Fruit fly (Drosophila melanogaster) whole organism, prepupa: ENCODE results near the gene Cdc6.

Experiments
- CG10669 ChIP-seq: fragments of 200-800 bp; sonication (Bioruptor generic); optimal IDR thresholded peaks from 3 replicates; lab custom pipeline; 2018; ENCODE audit warnings: missing biosample characterization, mild to moderate bottlenecking, missing genetic modification characterization, moderate library complexity
- CG3032 ChIP-seq: fragments of 200-800 bp; optimal IDR thresholded peaks from 2 replicates; lab custom pipeline; 2019; ENCODE audit warnings: missing biosample characterization, mild to moderate bottlenecking, missing genetic modification characterization, moderate library complexity
- CG8319 ChIP-seq: fragments of 200-800 bp; sonication (Bioruptor generic); optimal IDR thresholded peaks from 3 replicates; lab custom pipeline; 2016; ENCODE audit warnings: missing biosample characterization, missing genetic modification characterization
- CG8632 ChIP-seq: fragments of 200-800 bp; sonication (Bioruptor generic); optimal IDR thresholded peaks from 3 replicates; lab custom pipeline; 2016; ENCODE audit warnings: missing biosample characterization, missing genetic modification characterization
- Hr39 ChIP-seq: fragments of 200-800 bp; sonication (Bioruptor generic); optimal IDR thresholded peaks from 2 replicates; lab custom pipeline; 2016; ENCODE audit warnings: missing biosample characterization, missing genetic modification characterization
- Sox15 ChIP-seq: fragments of 200-800 bp; sonication (Bioruptor generic); optimal IDR thresholded peaks from 3 replicates; lab custom pipeline; 2016; ENCODE audit warnings: missing biosample characterization, missing genetic modification characterization
- eg ChIP-seq: fragments of 200-800 bp; sonication (Bioruptor generic); IDR thresholded peaks from 3 replicates; pipeline ENCODE4 v1.3.6; 2022; ENCODE audit warnings: missing biosample characterization, missing genetic modification characterization
- salr ChIP-seq, 2 experiments: fragments of 200-800 bp; sonication (Bioruptor generic); optimal IDR thresholded peaks; 3 replicates each; lab custom pipeline; 2016 to 2018; ENCODE audit warnings: missing biosample characterization in 2 of 2, missing genetic modification characterization in 2 of 2, mild to moderate bottlenecking in 1 of 2
- spab ChIP-seq: fragments of 200-800 bp; sonication (Bioruptor generic); optimal IDR thresholded peaks from 2 replicates; lab custom pipeline; 2017; ENCODE audit warnings: missing biosample characterization, mild to moderate bottlenecking, missing genetic modification characterization, missing genetic modification reagents
- svp ChIP-seq: fragments of 200-800 bp; sonication (Bioruptor generic); peaks from one replicate; lab custom pipeline; 2016; ENCODE audit warnings: missing biosample characterization, missing genetic modification characterization

dm6 chr3L:8680353-8680752, 46.5 kb upstream of the Cdc6 start:
- TF ChIP-seq CG10669 (GFP tag; lab: Kevin White, UChicago) = no peak
- TF ChIP-seq CG8319 = no peak
- no peak for TF ChIP-seq Sox15 (GFP tag; lab: Kevin White, UChicago)
- no peak for TF ChIP-seq spab (GFP tag; lab: Kevin White, UChicago)
- no peak for TF ChIP-seq Hr39 (GFP tag; lab: Kevin White, UChicago)
- TF ChIP-seq svp (GFP tag; lab: Kevin White, UChicago) = no peak
- no peak for TF ChIP-seq CG3032 (tag; lab: Kevin White, UChicago)
- TF ChIP-seq salr (GFP tag; optimal IDR thresholded peaks at IDR 0.05; lab: Kevin White, UChicago) = no peak
- no peak for TF ChIP-seq CG8632 (GFP tag; lab: Kevin White, UChicago)
- no peak for TF ChIP-seq eg (GFP tag; lab: Robert Waterston, UW)
